Worm (Caenorhabditis elegans) whole organism, early embryonic: ENCODE measurements around the gene snai-1.

Experiments used
- flt-1 ChIP-seq: fragments of 200-800 bp; sonication (Bioruptor generic); IDR thresholded peaks from 2 replicates; pipeline ENCODE4 v1.3.6; 2022; ENCODE audit warnings: missing genetic modification characterization, missing compliant biosample characterization
- hnd-1 ChIP-seq: sonication (generic microtip); optimal IDR thresholded peaks from 2 replicates; lab custom pipeline; 2016; ENCODE audit warnings: missing genetic modification characterization, missing compliant biosample characterization

DNA sequence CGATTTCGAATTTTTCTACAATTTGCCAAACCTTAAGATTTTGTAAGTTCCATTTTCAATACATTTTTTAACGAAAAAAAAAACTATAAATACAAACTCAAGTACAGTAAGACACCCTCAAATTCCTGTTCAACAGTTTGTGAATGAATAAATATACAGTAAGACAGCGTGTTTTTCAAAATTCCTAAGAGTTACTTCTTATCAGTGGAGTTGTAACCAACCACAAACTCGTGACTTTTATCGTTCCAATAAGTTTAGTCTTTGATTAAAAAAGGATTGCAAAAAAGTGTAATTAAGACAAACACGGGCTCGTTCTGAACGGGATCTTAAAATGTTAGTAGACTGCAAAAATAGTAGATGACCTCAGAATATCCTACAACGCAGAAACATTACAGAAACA is 38.4 kb downstream of the snai-1 start:
- TF ChIP-seq flt-1 (GFP tag; lab: Robert Waterston, UW) (no peak), hnd-1 (tag; lab: Kevin White, UChicago) (no peak)
